Worm (Caenorhabditis elegans) whole organism, L4/young adult: ENCODE measurements around the gene ptp-3.

Experiments used
- W03F9.2 ChIP-seq: fragments of 150-350 bp; optimal IDR thresholded peaks from 2 replicates; lab custom pipeline; 2014; ENCODE audit warnings: missing biosample characterization, missing genetic modification characterization
- dao-5 ChIP-seq: sonication (generic microtip); optimal IDR thresholded peaks from 2 replicates; lab custom pipeline; 2016; ENCODE audit warnings: missing genotype, missing genetic modification characterization, moderate library complexity, missing compliant biosample characterization
- him-1 ChIP-seq: sonication (generic microtip); optimal IDR thresholded peaks from 2 replicates; lab custom pipeline; 2016; ENCODE audit warnings: missing genotype, missing genetic modification reagents, missing genetic modification characterization, missing compliant biosample characterization

- TF ChIP-seq him-1 (tag; lab: Kevin White, UChicago) (no peak), dao-5 (tag; lab: Kevin White, UChicago) (no peak), W03F9.2 (tag; lab: Kevin White, UChicago) (no peak)
Measured at ce11 chrII:10993607-10994229, 18.4 kb downstream of the ptp-3 start.
